Fruit fly (Drosophila melanogaster) whole organism, embryonic: Measurements from ENCODE around the gene CG32679.

ENCODE experiments used
- BEAF-32 ChIP-seq: fragments of 200-800 bp; sonication (Bioruptor generic); optimal IDR thresholded peaks from 3 replicates; lab custom pipeline; 2017; ENCODE audit warnings: missing biosample characterization, missing genetic modification characterization, mild to moderate bottlenecking, moderate library complexity, missing genetic modification reagents
- Bdp1 ChIP-seq: fragments of 200-800 bp; sonication (Bioruptor generic); optimal IDR thresholded peaks from 3 replicates; lab custom pipeline; 2016; ENCODE audit warnings: missing biosample characterization, missing genetic modification characterization
- BtbVII ChIP-seq: fragments of 200-800 bp; sonication (Bioruptor generic); optimal IDR thresholded peaks from 3 replicates; lab custom pipeline; 2017; ENCODE audit warnings: missing biosample characterization, mild to moderate bottlenecking, missing genetic modification characterization
- CG10267 ChIP-seq: fragments of 200-800 bp; sonication (Bioruptor generic); optimal IDR thresholded peaks from 2 replicates; lab custom pipeline; 2018; ENCODE audit warnings: missing biosample characterization, mild to moderate bottlenecking, missing genetic modification characterization, moderate library complexity
- CG10979 ChIP-seq: fragments of 200-800 bp; sonication (Bioruptor generic); optimal IDR thresholded peaks from 2 replicates; lab custom pipeline; 2018; ENCODE audit warnings: missing biosample characterization, mild to moderate bottlenecking, missing genetic modification characterization, moderate library complexity
- CG12391 ChIP-seq: fragments of 200-800 bp; sonication (Bioruptor generic); optimal IDR thresholded peaks from 3 replicates; lab custom pipeline; 2018; ENCODE audit warnings: missing biosample characterization, mild to moderate bottlenecking, missing genetic modification characterization, moderate library complexity
- CG16863 ChIP-seq: fragments of 200-800 bp; sonication (Bioruptor generic); optimal IDR thresholded peaks from 3 replicates; lab custom pipeline; 2016; ENCODE audit warnings: missing biosample characterization, missing genetic modification characterization
- CG17802 ChIP-seq: fragments of 200-800 bp; sonication (Bioruptor generic); optimal IDR thresholded peaks from 2 replicates; lab custom pipeline; 2018; ENCODE audit warnings: missing biosample characterization, mild to moderate bottlenecking, missing genetic modification characterization, moderate library complexity
- CG17912 ChIP-seq: fragments of 200-800 bp; sonication (Bioruptor generic); optimal IDR thresholded peaks from 2 replicates; lab custom pipeline; 2018; ENCODE audit warnings: missing biosample characterization, mild to moderate bottlenecking, missing genetic modification characterization
- CG18599 ChIP-seq: fragments of 200-800 bp; sonication (Bioruptor generic); optimal IDR thresholded peaks from 3 replicates; lab custom pipeline; 2017; ENCODE audit warnings: missing biosample characterization, missing genetic modification characterization, mild to moderate bottlenecking, moderate library complexity, missing genetic modification reagents
- CG31441 ChIP-seq: fragments of 200-800 bp; sonication (Bioruptor generic); IDR thresholded peaks from 2 replicates; pipeline ENCODE4 v1.3.6; 2022; ENCODE audit warnings: missing biosample characterization, missing genetic modification characterization
- CG32767 ChIP-seq: fragments of 200-800 bp; sonication (Bioruptor generic); IDR thresholded peaks from 2 replicates; pipeline ENCODE4 v1.3.6; 2022; ENCODE audit warnings: missing biosample characterization, missing genetic modification characterization
- CG34422 ChIP-seq: fragments of 200-800 bp; sonication (Bioruptor generic); IDR thresholded peaks from 3 replicates; pipeline ENCODE4 v1.3.6; 2022; ENCODE audit warnings: missing biosample characterization, missing genetic modification characterization
- CG4360 ChIP-seq: fragments of 200-800 bp; sonication (Bioruptor generic); IDR thresholded peaks from 2 replicates; pipeline ENCODE4 v1.3.6; 2022; ENCODE audit warnings: missing biosample characterization, missing genetic modification characterization
- CG9932 ChIP-seq: fragments of 200-800 bp; sonication (Bioruptor generic); IDR thresholded peaks from 2 replicates; pipeline ENCODE4 v1.3.6; 2022; ENCODE audit warnings: missing biosample characterization, missing genetic modification characterization
- Camta ChIP-seq: fragments of 200-800 bp; sonication (Bioruptor generic); optimal IDR thresholded peaks from 2 replicates; lab custom pipeline; 2016; ENCODE audit warnings: missing biosample characterization, missing genetic modification characterization
- Dip3 ChIP-seq: fragments of 200-800 bp; sonication (Bioruptor generic); optimal IDR thresholded peaks from 3 replicates; lab custom pipeline; 2016; ENCODE audit warnings: missing biosample characterization, missing genetic modification characterization
- Dll ChIP-seq: fragments of 200-800 bp; sonication (Bioruptor generic); IDR thresholded peaks from 4 replicates; pipeline ENCODE4 v1.3.6; 2022; ENCODE audit warnings: missing biosample characterization, missing genetic modification characterization; ENCODE audit not compliant: partially characterized antibody
- Lpt ChIP-seq: fragments of >200 bp; optimal IDR thresholded peaks from 2 replicates; lab custom pipeline; 2018; ENCODE audit warnings: missing biosample characterization, missing genetic modification characterization
- Myb ChIP-seq: fragments of 200-800 bp; sonication (Bioruptor generic); optimal IDR thresholded peaks from 2 replicates; lab custom pipeline; 2016; ENCODE audit warnings: missing biosample characterization, missing genetic modification characterization
- Pdp1 ChIP-seq, 2 experiments: fragments of 200-800 bp; sonication (Bioruptor generic); optimal IDR thresholded peaks; 3 replicates each; lab custom pipeline; 2016; ENCODE audit warnings: missing biosample characterization in 2 of 2, missing genetic modification characterization in 2 of 2, mild to moderate bottlenecking in 1 of 2, moderate library complexity in 1 of 2
- Ptx1 ChIP-seq: fragments of 200-800 bp; sonication (Bioruptor generic); IDR thresholded peaks from 2 replicates; pipeline ENCODE4 v1.3.6; 2022; ENCODE audit warnings: missing biosample characterization, missing genetic modification characterization
- Scr ChIP-seq: fragments of 200-800 bp; sonication (Bioruptor generic); IDR thresholded peaks from 2 replicates; pipeline ENCODE4 v1.3.6; 2022; ENCODE audit warnings: missing biosample characterization, missing genetic modification characterization; ENCODE audit not compliant: partially characterized antibody
- Sox100B ChIP-seq: fragments of 200-800 bp; sonication (Bioruptor generic); optimal IDR thresholded peaks from 3 replicates; lab custom pipeline; 2018; ENCODE audit warnings: missing biosample characterization, mild to moderate bottlenecking, missing genetic modification characterization
- Sry-δ ChIP-seq: fragments of 200-800 bp; sonication (Bioruptor generic); optimal IDR thresholded peaks from 2 replicates; lab custom pipeline; 2016; ENCODE audit warnings: missing biosample characterization, missing genetic modification characterization
- Vsx1 ChIP-seq: fragments of 200-800 bp; sonication (Bioruptor generic); optimal IDR thresholded peaks from 2 replicates; lab custom pipeline; 2017; ENCODE audit warnings: missing biosample characterization, mild to moderate bottlenecking, missing genetic modification characterization, missing genetic modification reagents
- amos ChIP-seq: fragments of 200-800 bp; sonication (Bioruptor generic); IDR thresholded peaks from 2 replicates; pipeline ENCODE4 v1.3.6; 2022; ENCODE audit warnings: missing biosample characterization, missing genetic modification characterization; ENCODE audit not compliant: partially characterized antibody
- az2 ChIP-seq: fragments of 200-800 bp; sonication (Bioruptor generic); optimal IDR thresholded peaks from 3 replicates; lab custom pipeline; 2016; ENCODE audit warnings: missing biosample characterization, missing genetic modification characterization
- bab2 ChIP-seq: fragments of 200-800 bp; sonication (Bioruptor generic); optimal IDR thresholded peaks from 2 replicates; lab custom pipeline; 2016; ENCODE audit warnings: missing biosample characterization, missing genetic modification characterization
- bowl ChIP-seq: fragments of 200-800 bp; sonication (Bioruptor generic); IDR thresholded peaks from 2 replicates; pipeline ENCODE4 v1.3.6; 2022; ENCODE audit warnings: missing biosample characterization, missing genetic modification characterization
- cas ChIP-seq: fragments of 200-800 bp; sonication (Bioruptor generic); IDR thresholded peaks from 2 replicates; pipeline ENCODE4 v1.3.6; 2022; ENCODE audit warnings: missing biosample characterization, missing genetic modification characterization
- cwo ChIP-seq: fragments of 200-800 bp; sonication (Bioruptor generic); optimal IDR thresholded peaks from 3 replicates; lab custom pipeline; 2017; ENCODE audit warnings: missing biosample characterization, missing genetic modification characterization, mild to moderate bottlenecking, moderate library complexity, missing genetic modification reagents
- dpn ChIP-seq, 2 experiments: fragments of 200-800 bp; sonication (Bioruptor generic); optimal IDR thresholded peaks; 3 replicates each; lab custom pipeline; 2016; ENCODE audit warnings: missing biosample characterization in 2 of 2, missing genetic modification characterization in 2 of 2
- esg ChIP-seq: fragments of 200-800 bp; sonication (Bioruptor generic); conservative IDR thresholded peaks from 2 replicates; pipeline ENCODE4 v1.3.6; 2022; ENCODE audit warnings: missing biosample characterization, missing genetic modification characterization
- fd3F ChIP-seq: fragments of 200-800 bp; sonication (Bioruptor generic); optimal IDR thresholded peaks from 2 replicates; lab custom pipeline; 2018; ENCODE audit warnings: missing biosample characterization, mild to moderate bottlenecking, missing genetic modification characterization, moderate library complexity
- grau ChIP-seq: fragments of 200-800 bp; optimal IDR thresholded peaks from 3 replicates; lab custom pipeline; 2019; ENCODE audit warnings: missing biosample characterization, mild to moderate bottlenecking, missing genetic modification characterization, moderate library complexity
- her ChIP-seq: fragments of 200-800 bp; sonication (Bioruptor generic); optimal IDR thresholded peaks from 2 replicates; lab custom pipeline; 2016; ENCODE audit warnings: missing biosample characterization, missing genetic modification characterization
- hkb ChIP-seq, 2 experiments: fragments of 200-800 bp in 1 of 2; fragments of >200 bp in 1 of 2; sonication (Bioruptor generic) in 1 of 2; IDR thresholded peaks in 1 of 2; optimal IDR thresholded peaks in 1 of 2; 2 replicates each; pipeline versions ENCODE4 v1.3.6 to Lab custom; 2017 to 2022; ENCODE audit warnings: missing biosample characterization in 1 of 2, missing genetic modification characterization in 1 of 2
- inv ChIP-seq: fragments of 200-800 bp; sonication (Bioruptor generic); IDR thresholded peaks from 2 replicates; pipeline ENCODE4 v1.3.6; 2022; ENCODE audit warnings: missing biosample characterization, missing genetic modification characterization; ENCODE audit not compliant: partially characterized antibody
- knrl ChIP-seq: fragments of 200-800 bp; sonication (Bioruptor generic); IDR thresholded peaks from 3 replicates; pipeline ENCODE4 v1.3.6; 2022; ENCODE audit warnings: missing biosample characterization, missing genetic modification characterization; ENCODE audit not compliant: partially characterized antibody
- lmd ChIP-seq: fragments of 200-800 bp; sonication (Bioruptor generic); IDR thresholded peaks from 2 replicates; pipeline ENCODE4 v1.3.6; 2022; ENCODE audit warnings: missing biosample characterization, missing genetic modification characterization
- mirr ChIP-seq: fragments of 200-800 bp; sonication (Bioruptor generic); optimal IDR thresholded peaks from 3 replicates; lab custom pipeline; 2018; ENCODE audit warnings: missing biosample characterization, mild to moderate bottlenecking, missing genetic modification characterization
- pfk ChIP-seq: fragments of 200-800 bp; sonication (Bioruptor generic); optimal IDR thresholded peaks from 2 replicates; lab custom pipeline; 2018; ENCODE audit warnings: missing biosample characterization, mild to moderate bottlenecking, missing genetic modification characterization, moderate library complexity
- sens ChIP-seq: fragments of 200-800 bp; sonication (Bioruptor generic); peaks from one replicate; lab custom pipeline; 2016; ENCODE audit warnings: missing biosample characterization, missing genetic modification characterization
- stc ChIP-seq: fragments of 200-800 bp; sonication (Bioruptor generic); IDR thresholded peaks from 2 replicates; pipeline ENCODE4 v1.3.6; 2022; ENCODE audit warnings: missing biosample characterization, missing genetic modification characterization
- tgo ChIP-seq: fragments of 200-800 bp; sonication (Bioruptor generic); IDR thresholded peaks from 3 replicates; pipeline ENCODE4 v1.3.6; 2022; ENCODE audit warnings: missing biosample characterization, missing genetic modification characterization
- trem ChIP-seq: fragments of 200-800 bp; optimal IDR thresholded peaks from 3 replicates; lab custom pipeline; 2019; ENCODE audit warnings: missing biosample characterization, mild to moderate bottlenecking, missing genetic modification characterization, moderate library complexity
- zf30C ChIP-seq: fragments of 200-800 bp; sonication (Bioruptor generic); optimal IDR thresholded peaks from 3 replicates; lab custom pipeline; 2018; ENCODE audit warnings: missing biosample characterization, mild to moderate bottlenecking, missing genetic modification characterization

Gene CG32679

dm6 chrX:10387672-10388071 is 20.4 kb upstream of the CG32679 start (continued):
- TF ChIP-seq dpn (GFP tag; optimal IDR thresholded peaks at IDR 0.05; lab: Kevin White, UChicago) (peak; percentile 10 to 52), zf30C (GFP tag; lab: Kevin White, UChicago) (no peak), esg (no peak), Sox100B (GFP tag; lab: Kevin White, UChicago) (no peak), CG18599 (GFP tag; lab: Kevin White, UChicago) (peak; percentile 72), Sry-δ (no peak), CG10267 (tag; lab: Kevin White, UChicago) (no peak), CG17802 (tag; lab: Kevin White, UChicago) (peak; percentile 11), Dip3 (GFP tag; lab: Kevin White, UChicago) (peak; percentile 56), fd3F (GFP tag; lab: Kevin White, UChicago) (peak; percentile 37), bab2 (GFP tag; lab: Kevin White, UChicago) (peak; percentile 58), hkb (optimal IDR thresholded peaks at IDR 0.05; lab: Kevin White, UChicago) (no peak), hkb (GFP tag; IDR thresholded peaks at IDR 0.05; lab: Robert Waterston, UW) (peak; percentile 48), Bdp1 (GFP tag; lab: Kevin White, UChicago) (no peak), tgo (GFP tag; lab: Robert Waterston, UW) (peak; percentile 56; the same call in 2 of the 3 replicates), Myb (GFP tag; lab: Kevin White, UChicago) (peak; percentile 14), CG16863 (GFP tag; lab: Kevin White, UChicago) (no peak), CG34422 (0 out of 3 replicates have a peak, but pooled peaks have one; percentile 31), Camta (GFP tag; lab: Kevin White, UChicago) (no peak)

DNA sequence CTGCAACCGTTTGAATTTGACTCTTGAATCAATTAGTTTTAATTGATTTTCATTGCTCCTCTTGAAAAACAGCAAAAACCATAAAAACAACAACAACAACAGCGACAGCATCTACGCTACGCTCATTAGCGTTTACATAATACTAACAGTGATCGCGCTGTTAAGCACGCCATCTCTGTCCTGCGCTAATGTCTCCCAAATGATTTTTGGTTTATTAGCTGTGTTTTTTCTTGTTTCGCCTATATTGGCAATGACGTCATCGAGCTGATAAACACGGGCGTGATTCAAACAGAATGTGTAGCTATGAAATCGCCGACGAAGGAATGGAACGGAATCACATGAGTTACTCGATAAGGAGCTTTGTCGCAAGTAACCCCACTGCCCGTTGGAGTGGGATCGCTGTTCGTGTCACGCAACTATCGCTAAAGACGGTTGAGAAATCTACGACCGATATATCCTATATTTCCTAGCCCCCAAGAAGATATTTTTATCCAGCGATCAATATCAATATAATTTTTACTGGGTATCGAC is 19.6 kb upstream of the CG32679 start:
- TF ChIP-seq CG12391 (tag; lab: Kevin White, UChicago) = no peak
- no peak for TF ChIP-seq trem (tag; lab: Kevin White, UChicago)
- no peak for TF ChIP-seq stc
- TF ChIP-seq CG9932 (GFP tag; lab: Robert Waterston, UW) = peak; percentile 39; the same call in 1 of the 2 replicates
- peak; percentile 23 for TF ChIP-seq Vsx1 (GFP tag; lab: Kevin White, UChicago)
- no peak for TF ChIP-seq bowl
- TF ChIP-seq mirr (GFP tag; lab: Kevin White, UChicago) = peak; percentile 28
- no peak for TF ChIP-seq CG31441 (GFP tag; lab: Robert Waterston, UW)
- peak; percentile 10 for TF ChIP-seq cwo
- peak; percentile 47; the same call in 1 of the 2 replicates for TF ChIP-seq Scr
- no peak for TF ChIP-seq Lpt (GFP tag; lab: Kevin White, UChicago)
- TF ChIP-seq grau (tag; lab: Kevin White, UChicago) = peak; percentile 25
- TF ChIP-seq lmd (GFP tag; lab: Robert Waterston, UW) = peak; percentile 20; the same call in 1 of the 2 replicates
- TF ChIP-seq CG17912 (GFP tag; lab: Kevin White, UChicago) = no peak
- peak; percentile 35 for TF ChIP-seq CG4360 (GFP tag; lab: Robert Waterston, UW)
- peak; percentile 85 for TF ChIP-seq pfk (GFP tag; lab: Kevin White, UChicago)
- TF ChIP-seq CG10267 (tag; lab: Kevin White, UChicago) = no peak
- TF ChIP-seq BEAF-32 (GFP tag; lab: Kevin White, UChicago) = peak; percentile 32
- peak; percentile 27 for TF ChIP-seq sens (GFP tag; lab: Kevin White, UChicago)
- peak; percentile 40; the same call in 1 of the 2 replicates for TF ChIP-seq inv (GFP tag; lab: Robert Waterston, UW)
- TF ChIP-seq Pdp1 (GFP tag; optimal IDR thresholded peaks at IDR 0.05; lab: Kevin White, UChicago) = peak in 1 of 2 experiments; percentile 51
- TF ChIP-seq knrl (GFP tag; lab: Robert Waterston, UW) = no peak
- TF ChIP-seq her (GFP tag; lab: Kevin White, UChicago) = no peak
- TF ChIP-seq cas (GFP tag; lab: Robert Waterston, UW) = no peak
- TF ChIP-seq amos = peak; percentile 29; the same call in 1 of the 2 replicates
- TF ChIP-seq BtbVII = peak; percentile 6
- peak; percentile 44; the same call in 1 of the 4 replicates for TF ChIP-seq Dll
- TF ChIP-seq Ptx1 (GFP tag; lab: Robert Waterston, UW) = 0 out of 2 replicates have a peak, but pooled peaks have one; percentile 20
- no peak for TF ChIP-seq Camta (GFP tag; lab: Kevin White, UChicago)
- no peak for TF ChIP-seq CG32767
- TF ChIP-seq az2 (GFP tag; lab: Kevin White, UChicago) = no peak
- no peak for TF ChIP-seq CG10979 (tag; lab: Kevin White, UChicago)
